Worm (Caenorhabditis elegans) whole organism, L2 larva: Measurements from ENCODE around the gene mrps-18B.

Experiments used
- C34F6.9 ChIP-seq: fragments of 150-350 bp; optimal IDR thresholded peaks from 2 replicates; lab custom pipeline; 2014; ENCODE audit warnings: missing biosample characterization, missing genetic modification characterization
- ZK546.5 ChIP-seq: sonication (generic microtip); optimal IDR thresholded peaks from 2 replicates; lab custom pipeline; 2017; ENCODE audit warnings: missing biosample characterization, missing genetic modification characterization
- aly-2 ChIP-seq: fragments of 150-350 bp; optimal IDR thresholded peaks from 2 replicates; lab custom pipeline; 2014; ENCODE audit warnings: missing biosample characterization, missing genetic modification characterization
- ama-1 ChIP-seq: fragments of 150-350 bp; optimal IDR thresholded peaks from 2 replicates; lab custom pipeline; 2018; ENCODE audit warnings: inconsistent platforms
- blmp-1 ChIP-seq: sonication (generic microtip); optimal IDR thresholded peaks from 2 replicates; lab custom pipeline; 2017; ENCODE audit warnings: missing genetic modification characterization, mild to moderate bottlenecking, missing compliant biosample characterization, antibody characterized with exemption, moderate library complexity; ENCODE audit not compliant: insufficient read depth
- ceh-82 ChIP-seq: fragments of 150-350 bp; optimal IDR thresholded peaks from 2 replicates; lab custom pipeline; 2014; ENCODE audit warnings: missing biosample characterization, missing genetic modification characterization
- fos-1 ChIP-seq: fragments of 150-350 bp; optimal IDR thresholded peaks from 2 replicates; lab custom pipeline; 2014; ENCODE audit warnings: missing biosample characterization, missing genetic modification characterization
- lin-39 ChIP-seq: fragments of 150-350 bp; optimal IDR thresholded peaks from 2 replicates; lab custom pipeline; 2014; ENCODE audit warnings: missing biosample characterization, missing genetic modification reagents, missing genetic modification characterization
- mbf-1 ChIP-seq: sonication (generic microtip); optimal IDR thresholded peaks from 2 replicates; lab custom pipeline; 2017; ENCODE audit warnings: missing biosample characterization, missing genetic modification characterization
- nhr-11 ChIP-seq: fragments of 150-350 bp; optimal IDR thresholded peaks from 2 replicates; lab custom pipeline; 2014; ENCODE audit warnings: missing biosample characterization, missing genetic modification characterization
- skn-1 ChIP-seq: sonication (generic microtip); optimal IDR thresholded peaks from 2 replicates; lab custom pipeline; 2017; ENCODE audit warnings: missing biosample characterization, missing genetic modification characterization
- unc-39 ChIP-seq: fragments of 150-350 bp; optimal IDR thresholded peaks from 2 replicates; lab custom pipeline; 2014; ENCODE audit warnings: missing biosample characterization, missing genetic modification characterization
- zag-1 ChIP-seq: fragments of 150-350 bp; optimal IDR thresholded peaks from 2 replicates; lab custom pipeline; 2014; ENCODE audit warnings: missing biosample characterization, missing genetic modification characterization

ce11 chrII:8481731-8482253, 43.7 kb upstream of the mrps-18B start, which contains the start of gene M05D6.5:
- no peak for TF ChIP-seq ceh-82 (tag; lab: Kevin White, UChicago)
- TF ChIP-seq zag-1 (tag; lab: Kevin White, UChicago) = no peak
- no peak for TF ChIP-seq fos-1
- no peak for TF ChIP-seq blmp-1 (tag; lab: Kevin White, UChicago)
- peak; percentile 20 for TF ChIP-seq ama-1
- no peak for TF ChIP-seq lin-39 (tag; lab: Kevin White, UChicago)
- no peak for TF ChIP-seq nhr-11 (tag; lab: Kevin White, UChicago)
- TF ChIP-seq unc-39 (tag; lab: Kevin White, UChicago) = no peak
- TF ChIP-seq C34F6.9 (tag; lab: Kevin White, UChicago) = no peak
- no peak for TF ChIP-seq aly-2 (tag; lab: Kevin White, UChicago)
- no peak for TF ChIP-seq mbf-1 (tag; lab: Kevin White, UChicago)
- no peak for TF ChIP-seq skn-1 (tag; lab: Kevin White, UChicago)
- no peak for TF ChIP-seq ZK546.5
